Worm (Caenorhabditis elegans) whole organism, early embryonic: ENCODE results near the gene nhr-21.

ENCODE experiments used
- ama-1 ChIP-seq: fragments of 150-350 bp; optimal IDR thresholded peaks from 2 replicates; lab custom pipeline; 2014
- ceh-36 ChIP-seq: sonication (generic microtip); optimal IDR thresholded peaks from 2 replicates; lab custom pipeline; 2016; ENCODE audit warnings: missing genetic modification characterization, inconsistent platforms, missing compliant biosample characterization
- ets-7 ChIP-seq: sonication (generic microtip); optimal IDR thresholded peaks from 2 replicates; lab custom pipeline; 2016; ENCODE audit warnings: missing genotype, missing genetic modification characterization, missing compliant biosample characterization
- flt-1 ChIP-seq: fragments of 200-800 bp; sonication (Bioruptor generic); IDR thresholded peaks from 2 replicates; pipeline ENCODE4 v1.3.6; 2022; ENCODE audit warnings: missing genetic modification characterization, missing compliant biosample characterization
- hnd-1 ChIP-seq: sonication (generic microtip); optimal IDR thresholded peaks from 2 replicates; lab custom pipeline; 2016; ENCODE audit warnings: missing genetic modification characterization, missing compliant biosample characterization
- sea-1 ChIP-seq: fragments of 200-800 bp; sonication (Bioruptor generic); conservative IDR thresholded peaks from 2 replicates; pipeline ENCODE4 v1.3.6; 2022; ENCODE audit warnings: missing genetic modification characterization, missing compliant biosample characterization
- tra-4 ChIP-seq: sonication (generic microtip); optimal IDR thresholded peaks from 2 replicates; lab custom pipeline; 2017; ENCODE audit warnings: missing genetic modification characterization, missing compliant biosample characterization

ce11 chrII:7289923-7290476 is 49.0 kb upstream of the nhr-21 start, which contains the start of gene C30G12.2:
- TF ChIP-seq ama-1 (lab: Kevin White, UChicago), result no peak
- no peak for TF ChIP-seq flt-1
- TF ChIP-seq sea-1 (GFP tag; lab: Robert Waterston, UW), result no peak
- no peak for TF ChIP-seq tra-4 (tag; lab: Kevin White, UChicago)
- no peak for TF ChIP-seq ceh-36 (tag; lab: Kevin White, UChicago)
- TF ChIP-seq ets-7 (tag; lab: Kevin White, UChicago), result no peak
- TF ChIP-seq hnd-1 (tag; lab: Kevin White, UChicago), result no peak
